Worm (Caenorhabditis elegans) whole organism, L2 larva: Measurements from ENCODE around the gene sdz-21.

Experiments used
- C34F6.9 ChIP-seq: fragments of 150-350 bp; optimal IDR thresholded peaks from 2 replicates; lab custom pipeline; 2014; ENCODE audit warnings: missing biosample characterization, missing genetic modification characterization
- F13H6.1 ChIP-seq: sonication (generic microtip); optimal IDR thresholded peaks from 2 replicates; lab custom pipeline; 2016; ENCODE audit warnings: missing genetic modification characterization, missing compliant biosample characterization
- R02D3.7 ChIP-seq: fragments of 150-350 bp; optimal IDR thresholded peaks from 2 replicates; lab custom pipeline; 2014; ENCODE audit warnings: missing biosample characterization, missing genetic modification characterization
- Y55F3AM.14 ChIP-seq: fragments of 200-800 bp; sonication (Bioruptor generic); optimal IDR thresholded peaks from 2 replicates; lab custom pipeline; 2018; ENCODE audit warnings: mild to moderate bottlenecking, missing genetic modification characterization, missing compliant biosample characterization
- ZK546.5 ChIP-seq: sonication (generic microtip); optimal IDR thresholded peaks from 2 replicates; lab custom pipeline; 2017; ENCODE audit warnings: missing biosample characterization, missing genetic modification characterization
- alr-1 ChIP-seq: fragments of 150-350 bp; optimal IDR thresholded peaks from 2 replicates; lab custom pipeline; 2014; ENCODE audit warnings: missing biosample characterization, missing genetic modification characterization
- blmp-1 ChIP-seq: sonication (generic microtip); optimal IDR thresholded peaks from 2 replicates; lab custom pipeline; 2017; ENCODE audit warnings: missing genetic modification characterization, mild to moderate bottlenecking, missing compliant biosample characterization, antibody characterized with exemption, moderate library complexity; ENCODE audit not compliant: insufficient read depth
- ceh-16 ChIP-seq: fragments of 150-350 bp; optimal IDR thresholded peaks from 2 replicates; lab custom pipeline; 2014; ENCODE audit warnings: missing biosample characterization, missing genetic modification characterization
- ceh-82 ChIP-seq: fragments of 150-350 bp; optimal IDR thresholded peaks from 2 replicates; lab custom pipeline; 2014; ENCODE audit warnings: missing biosample characterization, missing genetic modification characterization
- crh-2 ChIP-seq: sonication (generic microtip); optimal IDR thresholded peaks from 2 replicates; lab custom pipeline; 2017; ENCODE audit warnings: missing biosample characterization, missing genetic modification characterization
- egl-27 ChIP-seq: sonication (generic microtip); optimal IDR thresholded peaks from 3 replicates; lab custom pipeline; 2017; ENCODE audit warnings: missing biosample characterization, missing genetic modification reagents, missing genetic modification characterization
- elt-1 ChIP-seq: fragments of 150-350 bp; optimal IDR thresholded peaks from 2 replicates; lab custom pipeline; 2014; ENCODE audit warnings: missing biosample characterization, missing genetic modification characterization
- elt-3 ChIP-seq: sonication (generic microtip); optimal IDR thresholded peaks from 2 replicates; lab custom pipeline; 2017; ENCODE audit warnings: missing biosample characterization, missing genetic modification characterization
- fos-1 ChIP-seq: fragments of 150-350 bp; optimal IDR thresholded peaks from 2 replicates; lab custom pipeline; 2014; ENCODE audit warnings: missing biosample characterization, missing genetic modification characterization
- lin-13 ChIP-seq: fragments of 150-350 bp; optimal IDR thresholded peaks from 2 replicates; lab custom pipeline; 2014; ENCODE audit warnings: missing biosample characterization, missing genetic modification reagents, missing genetic modification characterization
- lin-39 ChIP-seq: fragments of 150-350 bp; optimal IDR thresholded peaks from 2 replicates; lab custom pipeline; 2014; ENCODE audit warnings: missing biosample characterization, missing genetic modification reagents, missing genetic modification characterization
- lsy-2 ChIP-seq, 2 experiments: fragments of 150-350 bp in 1 of 2; sonication (generic microtip) in 1 of 2; optimal IDR thresholded peaks; 2 replicates each; lab custom pipeline; 2014 to 2017; ENCODE audit warnings: missing biosample characterization in 2 of 2, missing genetic modification characterization in 2 of 2
- mab-5 ChIP-seq: fragments of 150-350 bp; optimal IDR thresholded peaks from 2 replicates; lab custom pipeline; 2014; ENCODE audit warnings: missing biosample characterization, missing genetic modification characterization
- mdl-1 ChIP-seq, 2 experiments: fragments of 150-350 bp in 1 of 2; sonication (generic microtip) in 1 of 2; optimal IDR thresholded peaks; 2 replicates each; lab custom pipeline; 2017; ENCODE audit warnings: missing biosample characterization in 2 of 2, missing genetic modification characterization in 2 of 2
- nhr-10 ChIP-seq: sonication (generic microtip); optimal IDR thresholded peaks from 2 replicates; lab custom pipeline; 2017; ENCODE audit warnings: missing biosample characterization, missing genetic modification characterization
- nhr-12 ChIP-seq: fragments of 150-350 bp; optimal IDR thresholded peaks from 2 replicates; lab custom pipeline; 2014; ENCODE audit warnings: missing biosample characterization, missing genetic modification characterization
- nhr-129 ChIP-seq: fragments of 150-350 bp; optimal IDR thresholded peaks from 2 replicates; lab custom pipeline; 2014; ENCODE audit warnings: missing biosample characterization, missing genetic modification characterization
- nhr-23 ChIP-seq: fragments of 150-350 bp; optimal IDR thresholded peaks from 2 replicates; lab custom pipeline; 2014; ENCODE audit warnings: missing biosample characterization, missing genetic modification reagents, missing genetic modification characterization
- nhr-237 ChIP-seq: fragments of 150-350 bp; optimal IDR thresholded peaks from 2 replicates; lab custom pipeline; 2014; ENCODE audit warnings: missing biosample characterization, missing genetic modification characterization
- nhr-25 ChIP-seq: fragments of 150-350 bp; sonication (generic microtip); optimal IDR thresholded peaks from 3 replicates; lab custom pipeline; 2014; ENCODE audit warnings: missing biosample characterization, missing genetic modification characterization
- nhr-6 ChIP-seq: fragments of 150-350 bp; optimal IDR thresholded peaks from 2 replicates; lab custom pipeline; 2014; ENCODE audit warnings: missing biosample characterization, missing genetic modification characterization
- nhr-77 ChIP-seq: fragments of 150-350 bp; optimal IDR thresholded peaks from 2 replicates; lab custom pipeline; 2014; ENCODE audit warnings: missing biosample characterization, missing genetic modification characterization
- peb-1 ChIP-seq: fragments of 150-350 bp; optimal IDR thresholded peaks from 2 replicates; lab custom pipeline; 2014; ENCODE audit warnings: missing biosample characterization, missing genetic modification characterization
- sem-4 ChIP-seq: fragments of 150-350 bp; optimal IDR thresholded peaks from 2 replicates; lab custom pipeline; 2014; ENCODE audit warnings: missing biosample characterization, missing genetic modification reagents, missing genetic modification characterization
- skn-1 ChIP-seq: sonication (generic microtip); optimal IDR thresholded peaks from 2 replicates; lab custom pipeline; 2017; ENCODE audit warnings: missing biosample characterization, missing genetic modification characterization
- sma-3 ChIP-seq: sonication (generic microtip); optimal IDR thresholded peaks from 2 replicates; lab custom pipeline; 2016; ENCODE audit warnings: missing genetic modification reagents, missing genetic modification characterization, missing compliant biosample characterization
- sma-9 ChIP-seq, 2 experiments: fragments of 150-350 bp in 1 of 2; sonication (generic microtip) in 1 of 2; optimal IDR thresholded peaks; 2 replicates each; lab custom pipeline; 2014 to 2016; ENCODE audit warnings: missing genetic modification characterization in 2 of 2, mild to moderate bottlenecking in 1 of 2, missing biosample characterization in 1 of 2, missing compliant biosample characterization in 1 of 2, missing genetic modification reagents in 1 of 2, moderate library complexity in 1 of 2
- snpc-4 ChIP-seq: fragments of 150-350 bp; optimal IDR thresholded peaks from 2 replicates; lab custom pipeline; 2014; ENCODE audit warnings: missing biosample characterization, missing genetic modification characterization
- unc-39 ChIP-seq: fragments of 150-350 bp; optimal IDR thresholded peaks from 2 replicates; lab custom pipeline; 2014; ENCODE audit warnings: missing biosample characterization, missing genetic modification characterization
- unc-55 ChIP-seq: fragments of 150-350 bp; sonication (generic microtip); optimal IDR thresholded peaks from 3 replicates; lab custom pipeline; 2014; ENCODE audit warnings: missing biosample characterization, missing genetic modification reagents, missing genetic modification characterization
- unc-62 ChIP-seq: fragments of 150-350 bp; optimal IDR thresholded peaks from 2 replicates; lab custom pipeline; 2014; ENCODE audit warnings: missing biosample characterization, missing genetic modification reagents, missing genetic modification characterization
- zag-1 ChIP-seq: fragments of 150-350 bp; optimal IDR thresholded peaks from 2 replicates; lab custom pipeline; 2014; ENCODE audit warnings: missing biosample characterization, missing genetic modification characterization
- ztf-11 ChIP-seq: sonication (generic microtip); optimal IDR thresholded peaks from 2 replicates; lab custom pipeline; 2017; ENCODE audit warnings: missing biosample characterization, missing genetic modification characterization
- ztf-4 ChIP-seq: fragments of 150-350 bp; optimal IDR thresholded peaks from 2 replicates; lab custom pipeline; 2014; ENCODE audit warnings: missing biosample characterization, missing genetic modification characterization

sdz-21 gene

DNA sequence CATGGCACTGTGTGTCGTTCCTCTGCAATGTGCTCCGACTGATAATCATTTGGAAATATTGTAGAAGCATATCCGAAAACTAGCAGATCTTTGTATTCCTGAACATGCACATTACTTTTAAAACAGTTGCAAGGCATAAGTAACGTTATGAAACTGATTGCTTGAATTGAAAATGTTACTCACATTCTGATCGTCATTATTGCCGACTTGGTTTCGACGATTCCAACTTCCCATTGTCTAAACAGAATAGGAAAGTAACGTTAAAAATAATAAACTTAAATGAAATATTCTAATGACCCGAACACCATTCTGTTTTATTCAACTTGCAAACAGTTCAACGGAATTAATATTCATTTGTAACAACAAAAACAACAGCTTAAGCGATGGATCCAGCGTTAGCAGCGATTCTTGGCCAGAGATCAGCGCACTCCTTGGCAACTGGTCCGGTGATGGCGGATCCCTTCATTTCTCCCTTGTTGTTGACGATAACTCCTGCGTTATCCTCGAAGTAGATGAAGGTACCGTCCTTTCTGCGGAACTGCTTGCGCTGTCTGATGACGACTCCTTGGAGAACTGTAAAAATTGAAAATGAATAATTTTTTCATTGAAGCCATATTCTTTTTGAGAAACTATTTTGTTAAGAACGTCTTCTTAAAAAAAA is 48.5 kb upstream of the sdz-21 start, which contains the start of gene swp-1:
Gene swp-1 (minus strand): TSS at position 298 of the 661 bp plus-strand sequence.
- TF ChIP-seq sma-3 (GFP tag; lab: Kevin White, UChicago) = no peak
- no peak for TF ChIP-seq elt-3 (tag; lab: Kevin White, UChicago)
- TF ChIP-seq skn-1 = no peak
- no peak for TF ChIP-seq mdl-1 (tag; optimal IDR thresholded peaks at IDR 0.05; lab: Kevin White, UChicago)
- no peak for TF ChIP-seq nhr-10 (tag; lab: Kevin White, UChicago)
- TF ChIP-seq blmp-1 (tag; lab: Kevin White, UChicago) = no peak
- TF ChIP-seq nhr-25 (tag; lab: Kevin White, UChicago) = no peak
- no peak for TF ChIP-seq nhr-6 (tag; lab: Kevin White, UChicago)
- no peak for TF ChIP-seq egl-27 (tag; lab: Kevin White, UChicago)
- TF ChIP-seq unc-62 (GFP tag; lab: Kevin White, UChicago) = no peak
- no peak for TF ChIP-seq nhr-77 (tag; lab: Kevin White, UChicago)
- TF ChIP-seq nhr-129 = no peak
- no peak for TF ChIP-seq C34F6.9 (tag; lab: Kevin White, UChicago)
- TF ChIP-seq nhr-237 (tag; lab: Kevin White, UChicago) = no peak
- no peak for TF ChIP-seq nhr-23
- no peak for TF ChIP-seq R02D3.7 (tag; lab: Kevin White, UChicago)
- TF ChIP-seq ZK546.5 (tag; lab: Kevin White, UChicago) = no peak
- TF ChIP-seq zag-1 (tag; lab: Kevin White, UChicago) = no peak
- TF ChIP-seq, all 48 proteins: peak for 0

DNA sequence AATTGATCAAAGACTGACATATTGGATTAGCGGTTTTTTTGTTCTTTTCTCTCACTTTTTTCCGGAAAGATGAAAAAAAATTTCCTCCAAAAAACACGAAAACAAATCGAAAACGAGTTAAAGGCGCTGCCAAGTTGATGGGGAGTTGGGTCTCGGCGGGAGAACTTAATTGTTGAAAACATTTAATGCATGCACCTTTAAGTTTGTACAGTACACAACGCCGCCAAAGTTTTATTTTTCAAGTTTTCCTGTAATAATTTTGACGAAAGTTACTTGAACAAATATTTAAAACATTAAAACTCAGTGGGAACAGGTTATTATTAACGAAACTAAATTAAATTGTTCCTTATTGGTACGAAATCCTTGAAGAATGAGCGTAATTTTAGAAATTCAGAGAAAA is 44.6 kb upstream of the sdz-21 start:
- no peak for TF ChIP-seq nhr-77 (tag; lab: Kevin White, UChicago)
- no peak for TF ChIP-seq nhr-237 (tag; lab: Kevin White, UChicago)
- TF ChIP-seq ztf-4 (tag; lab: Kevin White, UChicago) = no peak
- TF ChIP-seq, all 48 proteins: peak for 0

DNA sequence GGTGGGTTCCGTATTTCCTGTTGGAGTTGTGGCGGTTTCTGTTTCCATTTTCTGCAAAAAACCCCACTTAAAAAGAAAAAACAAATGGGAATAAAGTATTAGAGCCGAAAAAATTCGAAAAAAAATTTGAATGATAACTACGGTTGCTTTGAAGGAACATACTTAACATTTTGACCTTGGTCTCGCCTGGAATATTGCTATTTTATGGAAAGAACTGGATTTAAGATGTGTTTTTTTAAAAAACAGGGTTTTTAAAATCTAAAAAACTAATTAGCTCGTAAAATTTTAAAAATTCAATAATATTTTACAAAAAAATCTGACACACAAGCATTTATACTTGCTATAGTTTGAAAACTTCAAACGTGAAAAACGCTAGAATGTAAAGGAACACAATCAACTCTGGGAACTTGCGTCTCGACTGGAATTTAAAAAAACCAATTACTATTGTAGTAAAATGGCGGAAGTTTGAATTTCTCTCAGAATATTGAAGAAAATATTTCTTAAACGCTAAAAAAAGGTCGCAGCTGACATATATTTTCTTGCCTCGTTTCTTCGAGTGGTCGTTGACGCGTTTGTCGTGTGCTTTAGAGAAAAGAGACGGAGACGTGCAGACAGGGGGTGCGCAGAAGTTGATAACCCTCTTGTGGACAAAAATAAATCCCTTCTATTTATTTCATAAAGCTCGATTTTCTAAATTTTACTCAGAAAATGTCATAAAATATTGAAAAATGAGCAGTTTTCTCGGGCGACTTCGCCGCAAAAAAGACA is 41.3 kb upstream of the sdz-21 start, which contains the start of the genes lgg-3 and rgs-5:
Gene lgg-3 (minus strand): TSS at position 51 of the 768 bp plus-strand sequence.
Gene rgs-5 (plus strand): TSS at position 593 of the 768 bp plus-strand sequence.
- TF ChIP-seq Y55F3AM.14 = no peak
- TF ChIP-seq lin-13 (GFP tag; lab: Kevin White, UChicago) = peak; percentile 50
- TF ChIP-seq lin-39 (tag; lab: Kevin White, UChicago) = no peak
- peak; percentile 53 for TF ChIP-seq crh-2 (tag; lab: Kevin White, UChicago)
- peak; percentile 52 for TF ChIP-seq nhr-129
- no peak for TF ChIP-seq peb-1
- no peak for TF ChIP-seq elt-1
- TF ChIP-seq nhr-12 = no peak
- no peak for TF ChIP-seq alr-1 (tag; lab: Kevin White, UChicago)
- TF ChIP-seq mdl-1 (tag; optimal IDR thresholded peaks at IDR 0.05; lab: Kevin White, UChicago) = no peak
- TF ChIP-seq sem-4 (tag; lab: Kevin White, UChicago) = no peak
- peak; percentile 1 to 65 for TF ChIP-seq lsy-2 (tag; optimal IDR thresholded peaks at IDR 0.05; lab: Kevin White, UChicago)
- TF ChIP-seq unc-55 (GFP tag; lab: Kevin White, UChicago) = peak; percentile 61
- TF ChIP-seq ceh-82 = no peak
- no peak for TF ChIP-seq unc-39 (tag; lab: Kevin White, UChicago)
- no peak for TF ChIP-seq egl-27 (tag; lab: Kevin White, UChicago)
- no peak for TF ChIP-seq ztf-11
- no peak for TF ChIP-seq F13H6.1 (tag; lab: Kevin White, UChicago)
- TF ChIP-seq nhr-10 (tag; lab: Kevin White, UChicago) = no peak
- peak; percentile 56 for TF ChIP-seq C34F6.9 (tag; lab: Kevin White, UChicago)
- no peak for TF ChIP-seq nhr-25 (tag; lab: Kevin White, UChicago)
- no peak for TF ChIP-seq sma-9 (GFP tag; optimal IDR thresholded peaks at IDR 0.05; lab: Kevin White, UChicago)
- TF ChIP-seq sma-9 (tag; optimal IDR thresholded peaks at IDR 0.05; lab: Kevin White, UChicago) = no peak
- peak; percentile 24 for TF ChIP-seq fos-1 (tag; lab: Kevin White, UChicago)
- TF ChIP-seq mab-5 = no peak
- peak; percentile 34 for TF ChIP-seq snpc-4
- no peak for TF ChIP-seq ceh-16
